Fruit fly (Drosophila melanogaster) whole organism, adult: ENCODE results near the gene CG8861.

ENCODE experiments used
- CG11617 ChIP-seq: fragments of 200-800 bp; sonication (Bioruptor generic); optimal IDR thresholded peaks from 2 replicates; lab custom pipeline; 2017; ENCODE audit warnings: mild to moderate bottlenecking, missing biosample characterization, missing genetic modification reagents, missing genetic modification characterization
- CG12768 ChIP-seq: fragments of 200-800 bp; sonication (Bioruptor generic); optimal IDR thresholded peaks from 2 replicates; lab custom pipeline; 2017; ENCODE audit warnings: missing biosample characterization, missing genetic modification characterization, mild to moderate bottlenecking, moderate library complexity, missing genetic modification reagents
- CG14711 ChIP-seq: fragments of 200-800 bp; sonication (Bioruptor generic); optimal IDR thresholded peaks from 2 replicates; lab custom pipeline; 2018; ENCODE audit warnings: missing biosample characterization, mild to moderate bottlenecking, missing genetic modification characterization, moderate library complexity
- CG1620 ChIP-seq: fragments of 200-800 bp; sonication (Bioruptor generic); optimal IDR thresholded peaks from 2 replicates; lab custom pipeline; 2016; ENCODE audit warnings: missing biosample characterization, missing genetic modification characterization
- CG33017 ChIP-seq: fragments of 200-800 bp; sonication (Bioruptor generic); optimal IDR thresholded peaks from 2 replicates; lab custom pipeline; 2018; ENCODE audit warnings: missing biosample characterization, mild to moderate bottlenecking, missing genetic modification characterization, moderate library complexity
- CG5204 ChIP-seq: fragments of 200-800 bp; sonication (Bioruptor generic); optimal IDR thresholded peaks from 2 replicates; lab custom pipeline; 2016; ENCODE audit warnings: missing biosample characterization, missing genetic modification characterization
- CG7045 ChIP-seq: fragments of 200-800 bp; sonication (Bioruptor generic); optimal IDR thresholded peaks from 2 replicates; lab custom pipeline; 2017; ENCODE audit warnings: missing biosample characterization, mild to moderate bottlenecking, missing genetic modification characterization
- CG7101 ChIP-seq: fragments of 200-800 bp; sonication (Bioruptor generic); optimal IDR thresholded peaks from 2 replicates; lab custom pipeline; 2018; ENCODE audit warnings: missing biosample characterization, mild to moderate bottlenecking, missing genetic modification characterization, moderate library complexity
- Clk ChIP-seq: fragments of 200-800 bp; sonication (Bioruptor generic); optimal IDR thresholded peaks from 2 replicates; lab custom pipeline; 2017; ENCODE audit warnings: missing biosample characterization, missing genetic modification characterization
- Crg-1 ChIP-seq: fragments of 200-800 bp; sonication (Bioruptor generic); optimal IDR thresholded peaks from 2 replicates; lab custom pipeline; 2016; ENCODE audit warnings: missing biosample characterization, missing genetic modification characterization
- Hr96 ChIP-seq: fragments of 200-800 bp; sonication (Bioruptor generic); optimal IDR thresholded peaks from 2 replicates; lab custom pipeline; 2016; ENCODE audit warnings: missing biosample characterization, missing genetic modification characterization
- Mnt ChIP-seq: fragments of 200-800 bp; sonication (Bioruptor generic); optimal IDR thresholded peaks from 2 replicates; lab custom pipeline; 2016; ENCODE audit warnings: missing biosample characterization, mild to moderate bottlenecking, missing genetic modification characterization
- bab1 ChIP-seq: fragments of 200-800 bp; sonication (Bioruptor generic); optimal IDR thresholded peaks from 3 replicates; lab custom pipeline; 2019; ENCODE audit warnings: missing biosample characterization, mild to moderate bottlenecking, missing genetic modification characterization, moderate library complexity
- cic ChIP-seq: fragments of 200-800 bp; sonication (Bioruptor generic); optimal IDR thresholded peaks from 2 replicates; lab custom pipeline; 2017; ENCODE audit warnings: missing biosample characterization, mild to moderate bottlenecking, missing genetic modification characterization, moderate library complexity
- cnc ChIP-seq, 2 experiments: fragments of >200 bp; optimal IDR thresholded peaks; 2 replicates each; lab custom pipeline; 2017
- kay ChIP-seq: fragments of 200-800 bp; sonication (Bioruptor generic); peaks from one replicate; lab custom pipeline; 2016; ENCODE audit warnings: missing biosample characterization, missing genetic modification characterization, borderline replicate concordance
- ovo ChIP-seq: fragments of 200-800 bp; sonication (Bioruptor generic); optimal IDR thresholded peaks from 2 replicates; lab custom pipeline; 2016; ENCODE audit warnings: missing biosample characterization, missing genetic modification characterization
- pad ChIP-seq: fragments of 200-800 bp; sonication (Bioruptor generic); optimal IDR thresholded peaks from 3 replicates; lab custom pipeline; 2017; ENCODE audit warnings: missing biosample characterization, missing genetic modification characterization, mild to moderate bottlenecking, moderate library complexity, missing genetic modification reagents
- tj ChIP-seq: fragments of 200-800 bp; sonication (Bioruptor generic); optimal IDR thresholded peaks from 3 replicates; lab custom pipeline; 2017; ENCODE audit warnings: missing biosample characterization, mild to moderate bottlenecking, missing genetic modification characterization, moderate library complexity
- toe ChIP-seq: fragments of 200-800 bp; sonication (Bioruptor generic); optimal IDR thresholded peaks from 2 replicates; lab custom pipeline; 2016; ENCODE audit warnings: missing biosample characterization, missing genetic modification characterization

CG8861 gene

dm6 chr3R:9339176-9340075 is 11.1 kb upstream of the CG8861 start:
- TF ChIP-seq Mnt (GFP tag; lab: Kevin White, UChicago) (peak; percentile 61), CG14711 (tag; lab: Kevin White, UChicago) (no peak), cnc (optimal IDR thresholded peaks at IDR 0.05; lab: Kevin White, UChicago) (no peak), tj (GFP tag; lab: Kevin White, UChicago) (peak; percentile 88), Crg-1 (GFP tag; lab: Kevin White, UChicago) (peak; percentile 23), Hr96 (GFP tag; lab: Kevin White, UChicago) (peak; percentile 1), Clk (GFP tag; lab: Kevin White, UChicago) (no peak), CG1620 (no peak), CG7101 (no peak), ovo (GFP tag; lab: Kevin White, UChicago) (no peak), cic (peak; percentile 81), CG12768 (GFP tag; lab: Kevin White, UChicago) (peak; percentile 20), toe (peak; percentile 8), bab1 (GFP tag; lab: Kevin White, UChicago) (peak; percentile 16), CG5204 (no peak), kay (GFP tag; lab: Kevin White, UChicago) (peak; percentile 21), CG33017 (tag; lab: Kevin White, UChicago) (no peak), CG11617 (no peak), CG7045 (GFP tag; lab: Kevin White, UChicago) (peak; percentile 1), pad (GFP tag; lab: Kevin White, UChicago) (no peak)

dm6 chr3R:9338771-9339170 is 10.5 kb upstream of the CG8861 start:
- TF ChIP-seq cic: no peak
- no peak for TF ChIP-seq ovo (GFP tag; lab: Kevin White, UChicago)
- TF ChIP-seq CG7045 (GFP tag; lab: Kevin White, UChicago): no peak
- peak; percentile 46 for TF ChIP-seq pad (GFP tag; lab: Kevin White, UChicago)
- no peak for TF ChIP-seq CG12768 (GFP tag; lab: Kevin White, UChicago)
- TF ChIP-seq Clk (GFP tag; lab: Kevin White, UChicago): no peak
- TF ChIP-seq Mnt (GFP tag; lab: Kevin White, UChicago): no peak
- TF ChIP-seq kay (GFP tag; lab: Kevin White, UChicago): peak; percentile 89

dm6 chr3R:9337402-9338254 is 9.3 kb upstream of the CG8861 start:
- TF ChIP-seq cic (peak; percentile 8), CG33017 (tag; lab: Kevin White, UChicago) (no peak), kay (GFP tag; lab: Kevin White, UChicago) (peak; percentile 28), Clk (GFP tag; lab: Kevin White, UChicago) (no peak), CG12768 (GFP tag; lab: Kevin White, UChicago) (peak; percentile 41)

- TF ChIP-seq CG14711 (tag; lab: Kevin White, UChicago) (no peak), CG5204 (no peak), cic (no peak), CG33017 (tag; lab: Kevin White, UChicago) (no peak), ovo (GFP tag; lab: Kevin White, UChicago) (no peak), cnc (optimal IDR thresholded peaks at IDR 0.05; lab: Kevin White, UChicago) (no peak), CG11617 (peak; percentile 12), Clk (GFP tag; lab: Kevin White, UChicago) (no peak), Hr96 (GFP tag; lab: Kevin White, UChicago) (no peak), kay (GFP tag; lab: Kevin White, UChicago) (peak; percentile 61), CG7045 (GFP tag; lab: Kevin White, UChicago) (no peak), bab1 (GFP tag; lab: Kevin White, UChicago) (peak; percentile 27), pad (GFP tag; lab: Kevin White, UChicago) (peak; percentile 14), CG7101 (peak; percentile 10), Mnt (GFP tag; lab: Kevin White, UChicago) (peak; percentile 15), CG1620 (no peak), CG12768 (GFP tag; lab: Kevin White, UChicago) (peak; percentile 30), toe (peak; percentile 29), tj (GFP tag; lab: Kevin White, UChicago) (peak; percentile 45), Crg-1 (GFP tag; lab: Kevin White, UChicago) (no peak)
These were observed 6.5 kb upstream of the CG8861 start, which contains the start of the genes Aduk and pasi2 for dm6 chr3R:9334592-9335518. Aduk (minus strand) TSS chr3R:9334714. pasi2 (plus strand) TSS chr3R:9335170.

dm6 chr3R:9331861-9332260 is 3.5 kb upstream of the CG8861 start, which contains the start of gene CG16749:
CG16749 (minus strand) TSS chr3R:9331885.
- peak; percentile 58 for TF ChIP-seq cic
- no peak for TF ChIP-seq CG5204
- TF ChIP-seq ovo (GFP tag; lab: Kevin White, UChicago): no peak
- no peak for TF ChIP-seq Crg-1 (GFP tag; lab: Kevin White, UChicago)
- no peak for TF ChIP-seq CG33017 (tag; lab: Kevin White, UChicago)
- TF ChIP-seq CG7045 (GFP tag; lab: Kevin White, UChicago): no peak
